Worm (Caenorhabditis elegans) whole organism, dauer: ENCODE results near the gene dars-1.

Experiments used
- unc-62 ChIP-seq: sonication (generic microtip); optimal IDR thresholded peaks from 2 replicates; lab custom pipeline; 2017; ENCODE audit warnings: missing biosample characterization, missing genetic modification reagents, missing genetic modification characterization

The dars-1 gene

DNA sequence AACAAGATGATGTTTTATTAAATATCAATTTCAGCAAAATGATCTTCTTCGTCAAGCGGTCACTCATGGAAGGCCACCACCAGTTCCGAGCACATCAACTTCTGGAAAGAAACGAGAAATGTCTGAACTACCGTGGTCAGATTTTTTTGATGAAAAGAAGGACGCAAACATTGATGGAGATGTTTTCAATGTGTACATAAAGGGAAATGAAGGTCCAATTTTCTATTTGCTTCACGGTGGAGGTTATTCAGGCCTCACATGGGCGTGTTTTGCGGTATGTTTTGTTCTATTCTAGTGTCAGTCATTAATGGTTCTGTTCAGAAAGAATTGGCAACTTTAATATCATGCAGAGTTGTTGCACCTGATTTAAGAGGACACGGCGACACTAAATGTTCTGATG, 25.1 kb downstream of the dars-1 start, which contains the start of gene B0464.6:
Gene B0464.6 (minus strand): TSS at position 101 of the 400 bp plus-strand sequence.
- TF ChIP-seq unc-62 (GFP tag; lab: Kevin White, UChicago): no peak

DNA sequence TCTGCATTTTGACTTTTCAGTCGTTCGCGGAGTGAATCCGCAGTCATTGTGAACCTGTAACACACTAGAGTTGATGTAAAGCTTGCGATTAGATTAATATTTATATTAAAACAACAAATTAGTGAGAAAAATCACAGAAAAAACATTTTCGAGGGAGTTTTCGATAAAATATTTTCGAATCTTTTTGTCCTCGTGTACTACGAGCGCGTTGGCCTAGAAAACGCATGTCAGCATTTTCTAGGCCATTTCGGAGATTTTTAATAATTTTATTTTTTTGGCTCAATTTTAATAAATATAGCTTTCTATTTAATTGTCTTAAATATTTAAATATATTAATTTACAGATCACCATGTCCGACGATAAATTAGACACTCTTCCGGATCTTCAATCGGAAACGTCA, 25.6 kb downstream of the dars-1 start, which contains the start of gene B0464.9:
Gene B0464.9 (plus strand): TSS at position 344 of the 400 bp plus-strand sequence.
- TF ChIP-seq unc-62 (GFP tag; lab: Kevin White, UChicago): no peak

DNA sequence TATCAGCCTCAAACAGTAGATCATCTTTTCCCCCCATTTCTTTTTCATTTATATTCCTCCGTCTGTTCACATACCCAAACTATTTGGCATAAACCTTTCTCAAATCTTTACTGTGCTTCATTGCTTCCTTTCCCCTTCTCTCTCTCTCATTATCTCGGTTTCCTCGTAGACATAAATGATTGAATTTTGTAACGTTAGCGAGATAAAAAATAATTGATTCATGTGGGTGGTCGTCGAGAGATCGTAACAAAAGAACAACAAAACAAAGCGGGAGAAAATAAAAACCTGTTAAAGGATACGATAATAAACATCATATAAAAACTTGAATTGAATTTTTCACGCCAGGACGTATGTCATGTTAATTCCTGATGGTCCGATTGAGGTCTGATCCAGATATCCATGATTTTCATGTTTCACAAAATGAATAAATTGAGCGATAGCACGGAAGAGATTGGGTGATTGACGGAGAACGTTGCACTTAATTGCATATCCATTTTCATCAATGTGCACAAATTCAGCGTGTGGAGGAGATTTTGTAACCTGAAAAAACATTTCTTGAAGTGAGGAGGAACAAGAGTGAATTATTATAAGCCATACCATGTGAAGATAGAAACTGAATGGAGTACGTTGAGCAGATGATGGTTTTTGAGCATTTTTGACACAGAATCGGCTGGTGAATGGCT, 28.1 kb downstream of the dars-1 start:
- TF ChIP-seq unc-62 (GFP tag; lab: Kevin White, UChicago): no peak

DNA sequence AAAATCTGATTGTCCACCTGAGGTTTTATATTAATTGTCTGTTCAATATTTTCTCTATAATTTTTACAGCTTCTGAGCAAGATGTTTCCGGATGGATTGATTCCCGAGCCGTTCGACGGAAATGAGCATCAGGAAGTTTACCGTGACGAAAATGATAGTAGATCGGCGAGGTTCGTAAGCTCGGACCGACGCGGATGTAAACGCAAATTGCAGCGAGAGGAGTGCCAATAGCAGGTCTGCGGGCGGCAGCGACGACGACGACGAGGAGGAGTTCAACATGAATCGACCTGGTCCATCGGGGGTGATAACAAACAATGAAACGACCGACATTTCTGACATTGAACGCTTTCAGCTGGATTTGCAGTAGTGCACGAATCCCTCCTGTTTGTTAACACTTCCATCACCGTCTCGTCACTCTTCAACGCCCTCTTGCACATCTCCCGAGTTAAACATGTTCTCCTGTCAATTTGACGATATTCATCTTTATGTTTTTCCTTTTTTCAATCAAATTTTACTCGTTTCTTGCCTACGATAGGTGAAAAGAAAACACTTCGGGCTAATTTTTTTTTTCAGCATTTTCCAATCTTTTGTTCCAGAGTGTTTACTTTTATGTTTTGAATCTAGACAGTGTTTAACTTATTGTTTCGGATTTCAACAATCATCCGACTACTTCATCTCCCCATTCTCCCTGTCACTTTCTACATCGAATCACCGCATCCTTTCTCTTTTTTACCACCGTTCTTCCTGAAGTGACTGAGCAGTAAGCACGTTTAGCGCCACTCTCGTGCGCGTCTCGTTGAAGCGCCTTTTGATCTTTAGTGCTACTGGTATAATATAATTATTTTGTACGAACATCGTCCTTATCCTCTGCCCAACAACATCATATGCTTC, 28.9 kb downstream of the dars-1 start:
- no peak for TF ChIP-seq unc-62 (GFP tag; lab: Kevin White, UChicago)

DNA sequence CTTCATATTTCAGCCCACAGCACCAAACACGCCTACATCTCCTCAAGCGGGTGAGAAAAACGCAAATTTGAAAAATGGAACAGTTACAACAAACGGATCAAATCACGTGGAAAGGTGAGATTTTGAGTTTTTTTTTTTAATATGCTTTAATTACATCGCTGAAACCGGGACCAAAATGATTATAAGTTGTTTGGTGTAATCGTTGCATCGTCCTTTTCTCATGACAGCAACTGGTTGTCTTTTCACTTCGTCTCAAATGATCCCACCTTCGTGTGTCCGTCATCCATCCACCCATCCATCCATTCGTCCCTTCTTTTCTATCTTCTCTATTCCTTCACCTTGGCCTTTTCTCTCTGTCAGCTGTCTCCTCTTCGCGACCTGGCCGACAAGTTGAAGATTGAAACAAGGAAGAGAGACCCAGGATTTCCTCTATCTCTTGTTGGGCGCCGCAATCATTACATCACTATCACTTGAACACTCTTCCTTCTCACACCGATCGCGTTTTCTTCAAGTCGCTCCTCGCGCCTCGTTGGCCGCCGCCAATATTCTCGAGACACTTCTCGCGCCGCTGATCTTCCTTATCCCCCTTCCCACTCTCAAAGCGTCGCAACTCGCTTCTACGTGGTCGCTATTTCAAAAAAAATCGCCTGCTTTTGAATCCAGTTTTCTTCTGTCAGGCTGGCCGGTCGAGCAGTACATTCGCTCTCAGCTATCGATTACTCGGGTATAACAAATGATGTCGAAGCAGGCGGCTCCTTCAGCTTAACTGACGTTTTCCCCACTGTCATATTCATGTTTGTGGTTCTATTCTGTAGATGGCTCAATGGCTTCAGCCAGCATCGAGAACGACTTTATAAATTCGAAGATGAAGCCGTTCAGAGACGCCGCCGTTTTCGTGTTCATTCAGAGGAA, 33.6 kb downstream of the dars-1 start:
- TF ChIP-seq unc-62 (GFP tag; lab: Kevin White, UChicago): no peak

DNA sequence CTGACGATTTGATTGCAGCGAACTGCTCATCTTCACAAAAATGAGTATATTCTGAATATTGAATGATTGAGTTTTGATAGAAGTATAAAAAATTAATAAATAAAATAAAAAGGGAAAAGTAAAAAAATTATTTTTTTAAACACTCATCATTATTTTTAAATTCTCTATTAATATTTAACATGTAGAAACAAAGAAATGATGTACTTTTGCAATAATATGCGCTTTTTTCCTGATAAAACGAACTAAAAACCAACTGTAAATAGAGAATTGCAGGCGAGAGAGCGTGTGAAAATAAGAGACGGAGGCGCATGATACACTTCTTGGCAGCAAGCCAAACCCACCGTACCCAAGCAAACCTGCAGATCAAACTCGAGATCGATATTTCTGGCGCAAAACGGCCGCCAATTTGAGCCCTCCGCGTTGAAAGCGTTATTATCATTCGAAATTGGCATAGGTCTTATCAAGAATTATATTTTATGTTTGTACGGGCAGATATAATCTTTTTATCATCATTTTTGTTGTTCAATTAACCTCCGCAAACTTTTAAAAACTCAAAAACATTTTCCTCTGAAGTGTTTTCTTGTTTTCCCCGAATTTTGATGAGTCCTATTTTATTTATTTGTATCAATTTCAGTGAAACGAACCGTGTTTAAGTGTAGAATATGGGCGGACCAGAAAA, 34.9 kb downstream of the dars-1 start, which contains the start of the genes rheb-1 and spk-1:
Gene rheb-1 (minus strand): TSS at position 51 of the 679 bp plus-strand sequence.
Gene spk-1 (plus strand): TSS at position 629 of the 679 bp plus-strand sequence.
- no peak for TF ChIP-seq unc-62 (GFP tag; lab: Kevin White, UChicago)

DNA sequence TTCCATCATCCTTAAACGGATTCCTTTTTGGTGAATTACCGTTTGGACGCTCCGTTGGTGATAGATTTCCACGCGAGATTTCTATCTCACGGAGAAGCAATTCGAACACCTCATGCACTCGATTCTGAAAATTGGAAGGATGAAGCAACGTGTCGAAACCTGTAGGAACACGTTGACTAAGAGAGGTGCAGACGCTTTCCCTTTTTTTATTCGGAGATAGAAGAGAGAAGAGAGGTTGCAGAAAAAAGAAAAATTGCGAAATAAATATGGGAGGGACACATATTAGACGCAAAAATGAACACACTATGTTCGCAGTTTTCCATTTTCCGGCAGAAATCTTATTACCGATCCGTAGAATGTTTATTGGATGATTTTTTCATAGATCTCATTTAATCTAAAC, 36.3 kb downstream of the dars-1 start:
- TF ChIP-seq unc-62 (GFP tag; lab: Kevin White, UChicago): no peak

DNA sequence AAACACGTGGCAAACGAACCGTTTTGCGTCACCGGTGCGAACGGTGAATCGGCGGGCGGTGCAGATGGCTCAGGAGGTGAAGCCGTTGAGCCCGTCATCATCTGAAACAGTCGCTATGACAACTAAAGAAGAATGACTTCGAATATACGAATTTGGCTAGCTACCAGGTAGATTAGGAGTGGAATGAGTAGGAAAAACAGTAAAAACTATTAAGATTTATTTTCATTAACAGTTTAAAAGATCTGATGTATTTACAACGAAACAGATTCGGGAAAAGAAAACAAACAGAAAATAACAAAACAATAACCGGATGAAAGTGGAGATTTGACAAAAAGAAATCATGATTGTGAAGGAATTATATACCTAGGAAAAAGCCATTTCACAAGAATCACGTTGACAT, 37.1 kb downstream of the dars-1 start, which contains the start of gene F54C8.7:
Gene F54C8.7 (minus strand): TSS at position 101 of the 400 bp plus-strand sequence.
- TF ChIP-seq unc-62 (GFP tag; lab: Kevin White, UChicago): no peak

DNA sequence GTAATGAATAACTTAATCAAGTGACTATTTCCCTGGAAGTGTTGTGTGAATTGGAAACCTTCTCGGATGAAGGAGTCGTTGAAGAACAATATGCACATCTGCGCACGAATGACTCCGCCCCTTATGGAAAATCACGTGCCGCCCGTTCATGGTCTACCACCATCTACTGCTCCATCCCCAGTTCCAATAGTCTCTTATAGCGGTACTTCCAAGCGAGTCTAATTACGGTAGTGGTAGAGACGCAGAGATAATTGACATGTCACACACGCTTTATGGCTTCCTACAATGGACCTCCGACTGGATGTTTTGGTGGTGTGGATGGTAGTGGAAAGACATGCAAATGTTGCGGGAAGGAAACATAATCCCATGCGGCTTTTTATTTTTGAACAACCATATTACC, 40.1 kb downstream of the dars-1 start:
- no peak for TF ChIP-seq unc-62 (GFP tag; lab: Kevin White, UChicago)

DNA sequence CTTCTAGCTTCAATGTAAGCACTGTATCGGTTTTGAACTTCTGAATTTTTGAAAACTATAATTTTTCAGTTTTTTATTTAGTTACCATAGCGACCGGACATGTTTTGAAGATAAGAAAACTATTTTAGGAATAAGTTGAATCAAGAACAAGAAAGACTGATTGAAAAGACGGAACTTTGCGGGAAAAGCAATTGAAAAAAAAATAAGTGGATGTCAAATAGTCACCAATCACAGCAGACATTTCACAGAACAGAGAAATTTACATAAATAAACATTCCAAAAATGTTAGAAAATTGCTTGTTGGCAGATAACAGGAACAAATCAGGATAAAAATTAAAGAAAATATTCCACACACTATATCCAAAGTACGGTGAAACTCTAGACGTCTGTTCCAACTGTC, 41.2 kb downstream of the dars-1 start, which contains the start of gene F54C8.6:
Gene F54C8.6 (minus strand): TSS at position 101 of the 400 bp plus-strand sequence.
- TF ChIP-seq unc-62 (GFP tag; lab: Kevin White, UChicago): no peak

DNA sequence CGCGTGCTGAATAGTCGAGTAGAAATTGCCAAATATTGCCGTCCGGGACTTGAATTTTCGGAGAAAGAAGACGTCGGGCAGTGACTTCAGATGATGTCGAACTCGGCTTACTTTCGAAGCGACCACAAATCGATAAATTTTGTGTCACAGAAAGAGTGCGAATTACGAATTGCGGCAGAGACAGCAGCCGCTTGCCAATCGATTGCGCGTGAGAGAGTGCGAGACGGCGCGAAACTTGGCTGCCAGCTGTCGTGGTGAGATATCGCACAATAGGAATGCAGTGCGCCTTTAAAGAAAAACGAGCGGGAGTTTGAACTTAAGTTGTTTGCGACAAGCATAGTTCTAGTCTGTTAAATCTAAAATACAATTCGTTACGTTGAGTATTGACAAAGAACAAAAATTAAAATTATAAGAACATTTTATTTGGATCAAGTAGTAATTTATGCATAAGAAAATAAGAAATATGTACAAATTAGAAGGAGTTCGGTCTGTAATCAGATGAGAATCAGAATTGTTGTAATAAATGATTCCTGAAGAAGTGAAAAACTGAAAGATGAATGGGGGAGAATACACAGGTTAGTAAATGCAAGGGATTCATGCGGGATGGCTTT, 47.5 kb downstream of the dars-1 start, which contains the start of gene pir-2:
Gene pir-2 (minus strand): TSS at position 218 of the 611 bp plus-strand sequence.
- TF ChIP-seq unc-62 (GFP tag; lab: Kevin White, UChicago): no peak

DNA sequence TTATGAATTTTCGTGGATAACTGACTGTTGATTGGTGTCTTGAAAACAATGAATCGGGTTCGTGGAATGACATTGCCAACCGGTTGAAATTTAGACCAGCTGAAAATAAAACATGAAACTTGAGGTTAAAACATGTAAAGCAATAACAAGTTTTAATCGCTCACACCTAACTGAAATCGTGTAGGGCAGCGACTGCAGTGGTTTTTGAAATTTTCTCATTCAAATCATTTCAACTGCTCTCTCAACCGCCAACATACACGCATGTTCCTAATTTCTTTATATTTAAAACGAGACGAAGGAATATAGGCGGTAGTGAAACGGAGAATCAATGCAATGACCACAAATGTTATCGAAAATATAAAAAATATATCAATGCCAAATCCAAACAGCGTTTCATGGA, 48.2 kb downstream of the dars-1 start:
- no peak for TF ChIP-seq unc-62 (GFP tag; lab: Kevin White, UChicago)

DNA sequence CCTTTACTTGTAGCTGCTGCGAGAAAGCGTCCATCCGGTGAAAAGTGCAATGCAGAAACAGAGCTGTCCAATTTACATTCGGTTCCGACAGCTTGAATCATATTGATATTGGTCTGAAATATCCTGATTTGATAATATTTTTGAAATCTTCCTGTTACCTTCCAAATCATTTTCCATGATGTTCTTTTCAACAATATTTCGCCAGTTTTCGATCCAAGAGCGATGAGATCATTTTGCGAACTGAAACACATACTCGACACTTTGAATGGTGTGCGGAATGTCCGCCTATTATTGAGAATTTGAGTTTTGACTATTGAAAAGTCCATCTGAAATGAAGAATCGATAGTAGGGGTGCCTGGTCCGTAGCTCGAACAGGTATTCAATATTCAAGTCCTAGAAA, 49.9 kb downstream of the dars-1 start, which contains the start of gene emb-30:
Gene emb-30 (minus strand): TSS at position 328 of the 400 bp plus-strand sequence.
- TF ChIP-seq unc-62 (GFP tag; lab: Kevin White, UChicago): no peak

DNA sequence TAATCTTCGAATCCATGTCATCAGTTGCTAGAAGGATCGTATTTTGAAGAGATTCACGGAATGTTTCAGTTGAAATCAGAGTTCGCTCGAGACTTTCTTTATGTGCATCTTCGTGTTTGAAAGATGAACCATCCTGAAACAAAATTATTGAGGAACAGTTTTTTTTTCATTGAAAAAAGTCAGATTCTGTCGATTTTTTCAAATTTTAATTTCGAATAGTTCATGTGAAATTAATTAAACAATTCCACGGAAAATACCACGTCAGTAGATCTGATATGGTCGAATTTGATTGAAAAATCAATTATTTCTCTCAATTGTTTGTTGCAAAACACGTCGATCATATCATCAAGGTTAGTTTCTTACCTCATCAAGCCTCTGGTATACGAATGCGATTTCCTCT, 51.6 kb downstream of the dars-1 start, which contains the start of gene F54C8.1:
Gene F54C8.1 (plus strand): TSS at position 301 of the 400 bp plus-strand sequence.
- no peak for TF ChIP-seq unc-62 (GFP tag; lab: Kevin White, UChicago)
